Worm (Caenorhabditis elegans) whole organism, young adult: ENCODE results near the gene C50C3.12.
A peak's percentile ranks its signal among the peaks of the same experiment; 100 is the strongest.

Experiments
- B0019.2 ChIP-seq: fragments of 200-800 bp; sonication (Bioruptor generic); conservative IDR thresholded peaks from 2 replicates; pipeline ENCODE4 v1.3.6; 2022; ENCODE audit warnings: missing genetic modification reagents, missing genetic modification characterization, missing compliant biosample characterization
- B0035.1 ChIP-seq: sonication (generic microtip); optimal IDR thresholded peaks from 2 replicates; lab custom pipeline; 2016; ENCODE audit warnings: missing genetic modification characterization, mild to moderate bottlenecking, missing compliant biosample characterization, missing genotype, missing genetic modification reagents
- B0261.1 ChIP-seq: sonication (generic microtip); optimal IDR thresholded peaks from 2 replicates; lab custom pipeline; 2016; ENCODE audit warnings: mild to moderate bottlenecking, missing genetic modification characterization, moderate library complexity, missing compliant biosample characterization
- D2030.7 ChIP-seq: fragments of 200-800 bp; sonication (Bioruptor generic); IDR thresholded peaks from 2 replicates; pipeline ENCODE4 v1.3.6; 2022; ENCODE audit warnings: missing genetic modification reagents, missing genetic modification characterization, missing compliant biosample characterization
- F23B12.7 ChIP-seq: sonication (generic microtip); optimal IDR thresholded peaks from 2 replicates; lab custom pipeline; 2017; ENCODE audit warnings: missing genetic modification characterization, mild to moderate bottlenecking, missing compliant biosample characterization, antibody characterized with exemption, moderate library complexity; ENCODE audit not compliant: insufficient read depth
- F52B5.7 ChIP-seq: sonication (generic microtip); optimal IDR thresholded peaks from 2 replicates; lab custom pipeline; 2016; ENCODE audit warnings: mild to moderate bottlenecking, missing genetic modification characterization, missing compliant biosample characterization
- F55B11.4 ChIP-seq: sonication (generic microtip); optimal IDR thresholded peaks from 2 replicates; lab custom pipeline; 2016; ENCODE audit warnings: missing compliant biosample characterization, missing genetic modification characterization, borderline replicate concordance; ENCODE audit not compliant: insufficient read depth
- F57C9.4 ChIP-seq: sonication (generic microtip); optimal IDR thresholded peaks from 2 replicates; lab custom pipeline; 2017; ENCODE audit warnings: mild to moderate bottlenecking, missing genetic modification characterization, missing compliant biosample characterization
- K11D2.4 ChIP-seq: fragments of 200-800 bp; sonication (Bioruptor generic); IDR thresholded peaks from 2 replicates; pipeline ENCODE4 v1.3.6; 2022; ENCODE audit warnings: missing genetic modification reagents, missing genetic modification characterization, missing compliant biosample characterization
- K12H6.12 ChIP-seq: fragments of 200-800 bp; sonication (Bioruptor generic); optimal IDR thresholded peaks from 2 replicates; lab custom pipeline; 2018; ENCODE audit warnings: mild to moderate bottlenecking, missing genetic modification characterization, missing compliant biosample characterization
- T26A5.8 ChIP-seq: sonication (generic microtip); optimal IDR thresholded peaks from 2 replicates; lab custom pipeline; 2016; ENCODE audit warnings: missing genetic modification characterization, missing compliant biosample characterization
- Y53F4B.3 ChIP-seq: fragments of 200-800 bp; sonication (Bioruptor generic); IDR thresholded peaks from 2 replicates; pipeline ENCODE4 v1.3.6; 2022; ENCODE audit warnings: missing genetic modification reagents, missing genetic modification characterization, missing compliant biosample characterization
- Y53G8AR.9 ChIP-seq: fragments of 200-800 bp; sonication (Bioruptor generic); conservative IDR thresholded peaks from 2 replicates; pipeline ENCODE4 v1.3.6; 2022; ENCODE audit warnings: missing genetic modification reagents, missing genetic modification characterization, missing compliant biosample characterization
- Y56A3A.18 ChIP-seq: fragments of 200-800 bp; sonication (Bioruptor generic); IDR thresholded peaks from 2 replicates; pipeline ENCODE4 v1.3.6; 2022; ENCODE audit warnings: missing genetic modification reagents, missing genetic modification characterization, missing compliant biosample characterization
- Y67H2A.10 ChIP-seq: fragments of 200-800 bp; sonication (Bioruptor generic); conservative IDR thresholded peaks from 2 replicates; pipeline ENCODE4 v1.3.6; 2022; ENCODE audit warnings: missing genetic modification reagents, missing genetic modification characterization, missing compliant biosample characterization
- Y79H2A.3 ChIP-seq: fragments of 200-800 bp; sonication (Bioruptor generic); conservative IDR thresholded peaks from 2 replicates; pipeline ENCODE4 v1.3.6; 2022; ENCODE audit warnings: missing genetic modification reagents, missing genetic modification characterization, missing compliant biosample characterization
- Y95B8A.8 ChIP-seq: fragments of 200-800 bp; sonication (Bioruptor generic); IDR thresholded peaks from 2 replicates; pipeline ENCODE4 v1.3.6; 2022; ENCODE audit warnings: missing genetic modification reagents, missing genetic modification characterization, missing compliant biosample characterization
- aptf-2 ChIP-seq: fragments of 200-800 bp; sonication (Bioruptor generic); conservative IDR thresholded peaks from 2 replicates; pipeline ENCODE4 v1.3.6; 2022; ENCODE audit warnings: missing genetic modification reagents, missing genetic modification characterization, missing compliant biosample characterization
- atf-7 ChIP-seq: sonication (generic microtip); optimal IDR thresholded peaks from 2 replicates; lab custom pipeline; 2017; ENCODE audit warnings: mild to moderate bottlenecking, missing genetic modification characterization, missing compliant biosample characterization
- ccch-3 ChIP-seq: fragments of 200-800 bp; sonication (Bioruptor generic); optimal IDR thresholded peaks from 2 replicates; lab custom pipeline; 2018; ENCODE audit warnings: mild to moderate bottlenecking, missing genetic modification characterization, missing compliant biosample characterization
- ceh-100 ChIP-seq: fragments of 200-800 bp; sonication (Bioruptor generic); IDR thresholded peaks from 2 replicates; pipeline ENCODE4 v1.3.6; 2022; ENCODE audit warnings: missing genetic modification reagents, missing genetic modification characterization, missing compliant biosample characterization
- die-1 ChIP-seq: sonication (generic microtip); optimal IDR thresholded peaks from 2 replicates; lab custom pipeline; 2016; ENCODE audit warnings: missing genotype, mild to moderate bottlenecking, missing genetic modification characterization, missing compliant biosample characterization
- dox-1 ChIP-seq: fragments of 200-800 bp; sonication (Bioruptor generic); IDR thresholded peaks from 2 replicates; pipeline ENCODE4 v1.3.6; 2022; ENCODE audit warnings: missing genetic modification reagents, missing genetic modification characterization, missing compliant biosample characterization
- dpl-1 ChIP-seq: fragments of 150-350 bp; optimal IDR thresholded peaks from 2 replicates; lab custom pipeline; 2014; ENCODE audit warnings: missing biosample characterization, missing genetic modification reagents, missing genetic modification characterization
- gei-17 ChIP-seq: fragments of 200-800 bp; sonication (Bioruptor generic); optimal IDR thresholded peaks from 2 replicates; lab custom pipeline; 2018; ENCODE audit warnings: mild to moderate bottlenecking, missing genetic modification characterization, missing compliant biosample characterization
- hlh-12 ChIP-seq: sonication (generic microtip); optimal IDR thresholded peaks from 2 replicates; lab custom pipeline; 2016; ENCODE audit warnings: missing genetic modification characterization, missing compliant biosample characterization
- hlh-26 ChIP-seq: fragments of 200-800 bp; sonication (Bioruptor generic); conservative IDR thresholded peaks from 2 replicates; pipeline ENCODE4 v1.3.6; 2022; ENCODE audit warnings: missing genetic modification reagents, missing genetic modification characterization, missing compliant biosample characterization
- hmg-1.2 ChIP-seq: fragments of 200-800 bp; sonication (Bioruptor generic); IDR thresholded peaks from 2 replicates; pipeline ENCODE4 v1.3.6; 2022; ENCODE audit warnings: missing genetic modification reagents, missing genetic modification characterization, missing compliant biosample characterization
- lin-35 ChIP-seq, 3 experiments: fragments of 150-350 bp in 2 of 3; sonication (generic microtip) in 1 of 3; optimal IDR thresholded peaks; 2 replicates each; lab custom pipeline; 2014 to 2018; ENCODE audit warnings: missing biosample characterization in 3 of 3, missing genetic modification characterization in 3 of 3, missing genetic modification reagents in 3 of 3
- lsl-1 ChIP-seq: fragments of 200-800 bp; sonication (Bioruptor generic); optimal IDR thresholded peaks from 2 replicates; lab custom pipeline; 2018; ENCODE audit warnings: mild to moderate bottlenecking, missing genetic modification characterization, moderate library complexity, missing compliant biosample characterization
- lsy-27 ChIP-seq: sonication (generic microtip); optimal IDR thresholded peaks from 2 replicates; lab custom pipeline; 2017; ENCODE audit warnings: missing genetic modification characterization, mild to moderate bottlenecking, missing compliant biosample characterization, antibody characterized with exemption, missing genotype, borderline replicate concordance; ENCODE audit not compliant: insufficient read depth
- madf-8 ChIP-seq: fragments of 200-800 bp; sonication (Bioruptor generic); conservative IDR thresholded peaks from 2 replicates; pipeline ENCODE4 v1.3.6; 2022; ENCODE audit warnings: missing genetic modification reagents, missing genetic modification characterization, missing compliant biosample characterization
- mcd-1 ChIP-seq: fragments of 200-800 bp; sonication (Bioruptor generic); IDR thresholded peaks from 2 replicates; pipeline ENCODE4 v1.3.6; 2022; ENCODE audit warnings: missing genetic modification reagents, missing genetic modification characterization, missing compliant biosample characterization
- nfya-2 ChIP-seq: fragments of 200-800 bp; sonication (Bioruptor generic); IDR thresholded peaks from 2 replicates; pipeline ENCODE4 v1.3.6; 2022; ENCODE audit warnings: missing genetic modification reagents, missing genetic modification characterization, missing compliant biosample characterization
- nfyb-1 ChIP-seq: fragments of 200-800 bp; sonication (Bioruptor generic); IDR thresholded peaks from 2 replicates; pipeline ENCODE4 v1.3.6; 2022; ENCODE audit warnings: missing genetic modification reagents, missing genetic modification characterization, missing compliant biosample characterization
- nhr-120 ChIP-seq: fragments of 200-800 bp; sonication (Bioruptor generic); IDR thresholded peaks from 2 replicates; pipeline ENCODE4 v1.3.6; 2022; ENCODE audit warnings: missing genetic modification characterization, missing compliant biosample characterization
- nhr-179 ChIP-seq: sonication (generic microtip); optimal IDR thresholded peaks from 2 replicates; lab custom pipeline; 2016; ENCODE audit warnings: mild to moderate bottlenecking, missing genetic modification characterization, missing compliant biosample characterization
- nhr-90 ChIP-seq: sonication (generic microtip); optimal IDR thresholded peaks from 2 replicates; lab custom pipeline; 2016; ENCODE audit warnings: missing genotype, mild to moderate bottlenecking, missing genetic modification characterization, missing compliant biosample characterization
- pbrm-1 ChIP-seq: fragments of 200-800 bp; sonication (Bioruptor generic); IDR thresholded peaks from 2 replicates; pipeline ENCODE4 v1.3.6; 2022; ENCODE audit warnings: missing genetic modification reagents, missing genetic modification characterization, missing compliant biosample characterization
- sea-2 ChIP-seq: fragments of 200-800 bp; sonication (Bioruptor generic); IDR thresholded peaks from 2 replicates; pipeline ENCODE4 v1.3.6; 2022; ENCODE audit warnings: missing genetic modification characterization, missing compliant biosample characterization
- snpc-3.4 ChIP-seq: sonication (generic microtip); optimal IDR thresholded peaks from 2 replicates; lab custom pipeline; 2017; ENCODE audit warnings: missing genetic modification characterization, mild to moderate bottlenecking, missing compliant biosample characterization, antibody characterized with exemption, moderate library complexity, missing genotype, missing genetic modification reagents
- somi-1 ChIP-seq: fragments of 200-800 bp; sonication (Bioruptor generic); optimal IDR thresholded peaks from 2 replicates; lab custom pipeline; 2018; ENCODE audit warnings: mild to moderate bottlenecking, missing genetic modification characterization, missing compliant biosample characterization
- tbp1 ChIP-seq: fragments of 200-800 bp; sonication (Bioruptor generic); optimal IDR thresholded peaks from 2 replicates; lab custom pipeline; 2018; ENCODE audit warnings: mild to moderate bottlenecking, missing genetic modification characterization, missing compliant biosample characterization
- tbx-9 ChIP-seq: sonication (generic microtip); optimal IDR thresholded peaks from 2 replicates; lab custom pipeline; 2016; ENCODE audit warnings: borderline replicate concordance, missing genetic modification characterization, inconsistent platforms, missing compliant biosample characterization
- xnd-1 ChIP-seq: sonication (generic microtip); optimal IDR thresholded peaks from 2 replicates; lab custom pipeline; 2016; ENCODE audit warnings: missing genotype, missing genetic modification reagents, missing genetic modification characterization, missing compliant biosample characterization
- zim-3 ChIP-seq: sonication (generic microtip); optimal IDR thresholded peaks from 2 replicates; lab custom pipeline; 2017; ENCODE audit warnings: mild to moderate bottlenecking, missing genetic modification characterization, moderate library complexity, missing compliant biosample characterization
- ztf-28 ChIP-seq: fragments of 200-800 bp; sonication (Bioruptor generic); IDR thresholded peaks from 2 replicates; pipeline ENCODE4 v1.3.6; 2022; ENCODE audit warnings: missing genetic modification reagents, missing genetic modification characterization, missing compliant biosample characterization

Gene C50C3.12

DNA sequence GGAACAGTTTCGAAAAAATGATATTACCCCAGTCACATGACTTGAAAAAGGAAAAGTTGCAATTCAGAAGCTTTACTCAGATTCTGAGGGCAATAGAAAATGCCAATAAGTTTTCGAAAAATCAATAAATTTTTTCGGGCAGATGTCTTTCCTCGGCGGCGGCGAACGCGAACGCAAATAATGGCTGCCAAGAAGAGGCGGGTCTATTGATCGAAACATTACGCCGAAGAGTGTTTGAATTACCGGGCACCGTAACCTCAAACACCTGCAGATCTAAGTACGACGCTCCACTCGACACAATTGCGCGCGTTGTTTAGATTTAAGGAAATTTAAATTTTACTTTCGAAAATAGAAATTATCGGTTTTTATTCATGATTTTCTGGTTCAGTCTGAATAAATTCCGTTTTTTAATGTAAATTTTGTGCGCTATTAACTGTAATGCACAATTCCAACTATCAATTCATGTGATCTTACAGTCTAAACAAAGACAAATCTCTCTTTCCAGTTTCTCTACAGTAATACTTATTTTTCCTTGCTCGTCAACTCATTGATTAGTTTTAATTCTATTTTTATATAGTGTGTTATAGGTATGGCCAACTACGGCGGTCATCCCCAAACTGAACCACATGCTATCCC, 12.5 kb upstream of the C50C3.12 start, which contains the start of gene prp-8:
Gene prp-8 (plus strand): TSS at position 586 of the 636 bp plus-strand sequence.
- peak; percentile 18 for TF ChIP-seq snpc-3.4 (tag; lab: Kevin White, UChicago)
- TF ChIP-seq sea-2 (GFP tag; lab: Robert Waterston, UW) = no peak
- TF ChIP-seq ccch-3 (GFP tag; lab: Kevin White, UChicago) = no peak
- TF ChIP-seq B0019.2 (GFP tag; lab: Robert Waterston, UW) = 0 out of 2 replicates have a peak, but pooled peaks have one; percentile 9
- TF ChIP-seq aptf-2 (GFP tag; lab: Robert Waterston, UW) = no peak
- no peak for TF ChIP-seq die-1
- peak; percentile 72 for TF ChIP-seq K12H6.12 (tag; lab: Kevin White, UChicago)
- no peak for TF ChIP-seq F52B5.7 (tag; lab: Kevin White, UChicago)
- TF ChIP-seq D2030.7 (GFP tag; lab: Robert Waterston, UW) = peak; percentile 46
- no peak for TF ChIP-seq T26A5.8
- TF ChIP-seq B0261.1 = peak; percentile 15
- TF ChIP-seq tbp1 (GFP tag; lab: Kevin White, UChicago) = peak; percentile 64
- TF ChIP-seq Y53G8AR.9 = 0 out of 2 replicates have a peak, but pooled peaks have one; percentile 46
- TF ChIP-seq hlh-12 (tag; lab: Kevin White, UChicago) = no peak
- peak; percentile 79 for TF ChIP-seq dpl-1
- TF ChIP-seq lsy-27 (tag; lab: Kevin White, UChicago) = no peak
- peak; percentile 75; the same call in 1 of the 2 replicates for TF ChIP-seq Y67H2A.10 (GFP tag; lab: Robert Waterston, UW)
- no peak for TF ChIP-seq tbx-9 (tag; lab: Kevin White, UChicago)
- TF ChIP-seq hmg-1.2 (GFP tag; lab: Robert Waterston, UW) = peak; percentile 60
- TF ChIP-seq nhr-90 = no peak
- no peak for TF ChIP-seq somi-1 (GFP tag; lab: Kevin White, UChicago)
- TF ChIP-seq F23B12.7 (tag; lab: Kevin White, UChicago) = peak; percentile 80
- peak; percentile 88 for TF ChIP-seq nfyb-1 (GFP tag; lab: Robert Waterston, UW)
- TF ChIP-seq lin-35 (GFP tag; optimal IDR thresholded peaks at IDR 0.05; lab: Kevin White, UChicago) = peak in 1 of 3 experiments; percentile 89
- no peak for TF ChIP-seq nfya-2 (GFP tag; lab: Robert Waterston, UW)
- peak; percentile 30 for TF ChIP-seq madf-8 (GFP tag; lab: Robert Waterston, UW)
- TF ChIP-seq ztf-28 (GFP tag; lab: Robert Waterston, UW) = no peak
- no peak for TF ChIP-seq Y53F4B.3 (GFP tag; lab: Robert Waterston, UW)
- TF ChIP-seq K11D2.4 = peak; percentile 29; the same call in 1 of the 2 replicates
- TF ChIP-seq mcd-1 (GFP tag; lab: Robert Waterston, UW) = peak; percentile 76
- TF ChIP-seq gei-17 (GFP tag; lab: Kevin White, UChicago) = no peak
- TF ChIP-seq lsl-1 = peak; percentile 86
- TF ChIP-seq Y95B8A.8 (GFP tag; lab: Robert Waterston, UW) = no peak
- no peak for TF ChIP-seq hlh-26 (GFP tag; lab: Robert Waterston, UW)
- peak; percentile 84 for TF ChIP-seq dox-1
- no peak for TF ChIP-seq F55B11.4 (tag; lab: Kevin White, UChicago)
- TF ChIP-seq nhr-179 (tag; lab: Kevin White, UChicago) = no peak
- TF ChIP-seq zim-3 (tag; lab: Kevin White, UChicago) = no peak
- TF ChIP-seq Y56A3A.18 = no peak
- TF ChIP-seq nhr-120 (GFP tag; lab: Robert Waterston, UW) = no peak
- TF ChIP-seq xnd-1 (tag; lab: Kevin White, UChicago) = no peak
- no peak for TF ChIP-seq atf-7 (tag; lab: Kevin White, UChicago)
- no peak for TF ChIP-seq Y79H2A.3 (GFP tag; lab: Robert Waterston, UW)
- peak; percentile 17; the same call in 1 of the 2 replicates for TF ChIP-seq ceh-100
- peak; percentile 43; the same call in 1 of the 2 replicates for TF ChIP-seq pbrm-1
- no peak for TF ChIP-seq F57C9.4 (tag; lab: Kevin White, UChicago)
- no peak for TF ChIP-seq B0035.1 (tag; lab: Kevin White, UChicago)
